Fruit fly (Drosophila melanogaster) whole organism, embryonic: ENCODE data around the gene Megf8.
A peak's percentile ranks its signal among the peaks of the same experiment; 100 is the strongest.

Experiments used
- Atf-2 ChIP-seq: fragments of 200-800 bp; sonication (Bioruptor generic); optimal IDR thresholded peaks from 2 replicates; lab custom pipeline; 2016; ENCODE audit warnings: missing biosample characterization, missing genetic modification characterization
- BEAF-32 ChIP-seq: fragments of 200-800 bp; sonication (Bioruptor generic); optimal IDR thresholded peaks from 3 replicates; lab custom pipeline; 2017; ENCODE audit warnings: missing biosample characterization, missing genetic modification characterization, mild to moderate bottlenecking, moderate library complexity, missing genetic modification reagents
- CG10267 ChIP-seq: fragments of 200-800 bp; sonication (Bioruptor generic); optimal IDR thresholded peaks from 2 replicates; lab custom pipeline; 2018; ENCODE audit warnings: missing biosample characterization, mild to moderate bottlenecking, missing genetic modification characterization, moderate library complexity
- CG10565 ChIP-seq: fragments of 200-800 bp; sonication (Bioruptor generic); optimal IDR thresholded peaks from 3 replicates; lab custom pipeline; 2016; ENCODE audit warnings: missing biosample characterization, mild to moderate bottlenecking, missing genetic modification characterization
- CG11695 ChIP-seq: fragments of 200-800 bp; sonication (Bioruptor generic); IDR thresholded peaks from 3 replicates; pipeline ENCODE4 v1.3.6; 2022; ENCODE audit warnings: missing biosample characterization, missing genetic modification characterization
- CG13123 ChIP-seq: fragments of 200-800 bp; sonication (Bioruptor generic); optimal IDR thresholded peaks from 2 replicates; lab custom pipeline; 2016; ENCODE audit warnings: missing biosample characterization, missing genetic modification characterization
- CG15269 ChIP-seq: fragments of 200-800 bp; sonication (Bioruptor generic); optimal IDR thresholded peaks from 2 replicates; lab custom pipeline; 2018; ENCODE audit warnings: missing biosample characterization, mild to moderate bottlenecking, missing genetic modification characterization, moderate library complexity
- CG17328 ChIP-seq: fragments of 200-800 bp; sonication (Bioruptor generic); IDR thresholded peaks from 2 replicates; pipeline ENCODE4 v1.3.6; 2022; ENCODE audit warnings: missing biosample characterization, missing genetic modification characterization
- CG17361 ChIP-seq: fragments of 200-800 bp; sonication (Bioruptor generic); IDR thresholded peaks from 3 replicates; pipeline ENCODE4 v1.3.6; 2022; ENCODE audit warnings: missing biosample characterization, missing genetic modification characterization
- CG18619 ChIP-seq: fragments of 200-800 bp; sonication (Bioruptor generic); optimal IDR thresholded peaks from 3 replicates; lab custom pipeline; 2017; ENCODE audit warnings: missing biosample characterization, mild to moderate bottlenecking, missing genetic modification characterization
- CG3163 ChIP-seq: fragments of 200-800 bp; sonication (Bioruptor generic); optimal IDR thresholded peaks from 3 replicates; lab custom pipeline; 2016; ENCODE audit warnings: missing biosample characterization, missing genetic modification characterization
- CG32767 ChIP-seq: fragments of 200-800 bp; sonication (Bioruptor generic); IDR thresholded peaks from 2 replicates; pipeline ENCODE4 v1.3.6; 2022; ENCODE audit warnings: missing biosample characterization, missing genetic modification characterization
- CG34224 ChIP-seq: fragments of 200-800 bp; sonication (Bioruptor generic); IDR thresholded peaks from 3 replicates; pipeline ENCODE4 v1.3.6; 2022; ENCODE audit warnings: missing biosample characterization, missing genetic modification characterization; ENCODE audit not compliant: partially characterized antibody
- CG34422 ChIP-seq: fragments of 200-800 bp; sonication (Bioruptor generic); IDR thresholded peaks from 3 replicates; pipeline ENCODE4 v1.3.6; 2022; ENCODE audit warnings: missing biosample characterization, missing genetic modification characterization
- CG3838 ChIP-seq: fragments of 200-800 bp; sonication (Bioruptor generic); optimal IDR thresholded peaks from 3 replicates; lab custom pipeline; 2016; ENCODE audit warnings: missing biosample characterization, missing genetic modification characterization
- CG4282 ChIP-seq: fragments of 200-800 bp; sonication (Bioruptor generic); optimal IDR thresholded peaks from 2 replicates; lab custom pipeline; 2016; ENCODE audit warnings: missing biosample characterization, missing genetic modification characterization
- CG43689 ChIP-seq: fragments of 200-800 bp; sonication (Bioruptor generic); IDR thresholded peaks from 2 replicates; pipeline ENCODE4 v1.3.6; 2022; ENCODE audit warnings: missing biosample characterization, missing genetic modification characterization
- CG6175 ChIP-seq: fragments of 200-800 bp; sonication (Bioruptor generic); IDR thresholded peaks from 3 replicates; pipeline ENCODE4 v1.3.6; 2022; ENCODE audit warnings: missing biosample characterization, missing genetic modification characterization
- CG6765 ChIP-seq: fragments of 200-800 bp; sonication (Bioruptor generic); optimal IDR thresholded peaks from 3 replicates; lab custom pipeline; 2017; ENCODE audit warnings: missing biosample characterization, mild to moderate bottlenecking, missing genetic modification characterization
- CG6813 ChIP-seq: fragments of 200-800 bp; sonication (Bioruptor generic); optimal IDR thresholded peaks from 2 replicates; lab custom pipeline; 2017; ENCODE audit warnings: missing biosample characterization, missing genetic modification characterization, mild to moderate bottlenecking, moderate library complexity, missing genetic modification reagents
- CG7745 ChIP-seq: fragments of 200-800 bp; sonication (Bioruptor generic); optimal IDR thresholded peaks from 2 replicates; lab custom pipeline; 2018; ENCODE audit warnings: missing biosample characterization, mild to moderate bottlenecking, missing genetic modification characterization, moderate library complexity
- CG7963 ChIP-seq: fragments of 200-800 bp; sonication (Bioruptor generic); IDR thresholded peaks from 3 replicates; pipeline ENCODE4 v1.3.6; 2022; ENCODE audit warnings: missing biosample characterization, missing genetic modification characterization; ENCODE audit not compliant: partially characterized antibody
- CG9797 ChIP-seq: fragments of 200-800 bp; sonication (Bioruptor generic); optimal IDR thresholded peaks from 3 replicates; lab custom pipeline; 2018; ENCODE audit warnings: missing biosample characterization, mild to moderate bottlenecking, missing genetic modification characterization
- Camta ChIP-seq: fragments of 200-800 bp; sonication (Bioruptor generic); optimal IDR thresholded peaks from 2 replicates; lab custom pipeline; 2016; ENCODE audit warnings: missing biosample characterization, missing genetic modification characterization
- HmgZ ChIP-seq: fragments of 200-800 bp; sonication (Bioruptor generic); optimal IDR thresholded peaks from 2 replicates; lab custom pipeline; 2018; ENCODE audit warnings: missing biosample characterization, mild to moderate bottlenecking, missing genetic modification characterization
- Lhr ChIP-seq: fragments of 200-800 bp; sonication (Bioruptor generic); optimal IDR thresholded peaks from 3 replicates; lab custom pipeline; 2017; ENCODE audit warnings: mild to moderate bottlenecking, missing biosample characterization, missing genetic modification reagents, missing genetic modification characterization
- Med ChIP-seq: fragments of 200-800 bp; sonication (Bioruptor generic); peaks from one replicate; lab custom pipeline; 2016; ENCODE audit warnings: missing biosample characterization, missing genetic modification characterization, mild to moderate bottlenecking, inconsistent platforms, moderate library complexity
- Pdp1 ChIP-seq, 2 experiments: fragments of 200-800 bp; sonication (Bioruptor generic); optimal IDR thresholded peaks; 3 replicates each; lab custom pipeline; 2016; ENCODE audit warnings: missing biosample characterization in 2 of 2, missing genetic modification characterization in 2 of 2, mild to moderate bottlenecking in 1 of 2, moderate library complexity in 1 of 2
- Scr ChIP-seq: fragments of 200-800 bp; sonication (Bioruptor generic); IDR thresholded peaks from 2 replicates; pipeline ENCODE4 v1.3.6; 2022; ENCODE audit warnings: missing biosample characterization, missing genetic modification characterization; ENCODE audit not compliant: partially characterized antibody
- bab2 ChIP-seq: fragments of 200-800 bp; sonication (Bioruptor generic); optimal IDR thresholded peaks from 2 replicates; lab custom pipeline; 2016; ENCODE audit warnings: missing biosample characterization, missing genetic modification characterization
- chn ChIP-seq: fragments of 200-800 bp; sonication (Bioruptor generic); optimal IDR thresholded peaks from 2 replicates; lab custom pipeline; 2016; ENCODE audit warnings: missing biosample characterization, missing genetic modification characterization
- cwo ChIP-seq: fragments of 200-800 bp; sonication (Bioruptor generic); optimal IDR thresholded peaks from 3 replicates; lab custom pipeline; 2017; ENCODE audit warnings: missing biosample characterization, missing genetic modification characterization, mild to moderate bottlenecking, moderate library complexity, missing genetic modification reagents
- dimm ChIP-seq: fragments of 200-800 bp; sonication (Bioruptor generic); IDR thresholded peaks from 2 replicates; pipeline ENCODE4 v1.3.6; 2022; ENCODE audit warnings: missing biosample characterization, missing genetic modification characterization
- dmrt11E ChIP-seq: fragments of 200-800 bp; sonication (Bioruptor generic); optimal IDR thresholded peaks from 3 replicates; lab custom pipeline; 2018; ENCODE audit warnings: missing biosample characterization, mild to moderate bottlenecking, missing genetic modification characterization, moderate library complexity
- dpn ChIP-seq, 2 experiments: fragments of 200-800 bp; sonication (Bioruptor generic); optimal IDR thresholded peaks; 3 replicates each; lab custom pipeline; 2016; ENCODE audit warnings: missing biosample characterization in 2 of 2, missing genetic modification characterization in 2 of 2
- emc ChIP-seq: fragments of 200-800 bp; sonication (Bioruptor generic); optimal IDR thresholded peaks from 2 replicates; lab custom pipeline; 2016; ENCODE audit warnings: missing biosample characterization, missing genetic modification characterization
- hkb ChIP-seq, 2 experiments: fragments of 200-800 bp in 1 of 2; fragments of >200 bp in 1 of 2; sonication (Bioruptor generic) in 1 of 2; IDR thresholded peaks in 1 of 2; optimal IDR thresholded peaks in 1 of 2; 2 replicates each; pipeline versions ENCODE4 v1.3.6 to Lab custom; 2017 to 2022; ENCODE audit warnings: missing biosample characterization in 1 of 2, missing genetic modification characterization in 1 of 2
- inv ChIP-seq: fragments of 200-800 bp; sonication (Bioruptor generic); IDR thresholded peaks from 2 replicates; pipeline ENCODE4 v1.3.6; 2022; ENCODE audit warnings: missing biosample characterization, missing genetic modification characterization; ENCODE audit not compliant: partially characterized antibody
- luna ChIP-seq: fragments of 200-800 bp; sonication (Bioruptor generic); optimal IDR thresholded peaks from 2 replicates; lab custom pipeline; 2016; ENCODE audit warnings: missing biosample characterization, missing genetic modification characterization
- nerfin-1 ChIP-seq: fragments of 200-800 bp; sonication (Bioruptor generic); optimal IDR thresholded peaks from 3 replicates; lab custom pipeline; 2019; ENCODE audit warnings: missing biosample characterization, mild to moderate bottlenecking, missing genetic modification characterization, moderate library complexity
- rib ChIP-seq: fragments of 200-800 bp; sonication (Bioruptor generic); IDR thresholded peaks from 2 replicates; pipeline ENCODE4 v1.3.6; 2022; ENCODE audit warnings: missing biosample characterization, missing genetic modification characterization
- stwl ChIP-seq: fragments of 200-800 bp; sonication (Bioruptor generic); optimal IDR thresholded peaks from 3 replicates; lab custom pipeline; 2018; ENCODE audit warnings: missing biosample characterization, mild to moderate bottlenecking, missing genetic modification characterization, moderate library complexity
- sug ChIP-seq: fragments of 200-800 bp; optimal IDR thresholded peaks from 2 replicates; lab custom pipeline; 2019; ENCODE audit warnings: missing biosample characterization, mild to moderate bottlenecking, missing genetic modification characterization, moderate library complexity
- tap ChIP-seq: fragments of 200-800 bp; optimal IDR thresholded peaks from 3 replicates; lab custom pipeline; 2019; ENCODE audit warnings: missing biosample characterization, mild to moderate bottlenecking, missing genetic modification characterization, moderate library complexity
- tna ChIP-seq: fragments of 200-800 bp; sonication (Bioruptor generic); IDR thresholded peaks from 2 replicates; pipeline ENCODE4 v1.3.6; 2022; ENCODE audit warnings: missing biosample characterization, missing genetic modification characterization; ENCODE audit not compliant: partially characterized antibody
- unpg ChIP-seq: fragments of 200-800 bp; sonication (Bioruptor generic); optimal IDR thresholded peaks from 3 replicates; lab custom pipeline; 2018; ENCODE audit warnings: missing biosample characterization, mild to moderate bottlenecking, missing genetic modification characterization, moderate library complexity
- vfl ChIP-seq: fragments of 200-800 bp; sonication (Bioruptor generic); optimal IDR thresholded peaks from 2 replicates; lab custom pipeline; 2016; ENCODE audit warnings: missing biosample characterization, missing genetic modification characterization
- zen ChIP-seq: fragments of 200-800 bp; sonication (Bioruptor generic); optimal IDR thresholded peaks from 3 replicates; lab custom pipeline; 2018; ENCODE audit warnings: missing biosample characterization, mild to moderate bottlenecking, missing genetic modification characterization, moderate library complexity

Gene Megf8

dm6 chr2L:8029160-8029852 is 14.0 kb upstream of the Megf8 start, which contains the start of gene baf (continued):
- TF ChIP-seq inv (GFP tag; lab: Robert Waterston, UW) (0 out of 2 replicates have a peak, but pooled peaks have one; percentile 35), tna (peak; percentile 14; the same call in 1 of the 2 replicates), CG13123 (GFP tag; lab: Kevin White, UChicago) (no peak), CG18619 (GFP tag; lab: Kevin White, UChicago) (no peak), dpn (GFP tag; optimal IDR thresholded peaks at IDR 0.05; lab: Kevin White, UChicago) (no peak), nerfin-1 (tag; lab: Kevin White, UChicago) (peak; percentile 92), CG10565 (no peak), emc (no peak), CG6175 (GFP tag; lab: Robert Waterston, UW) (no peak), bab2 (GFP tag; lab: Kevin White, UChicago) (no peak), CG11695 (GFP tag; lab: Robert Waterston, UW) (0 out of 3 replicates have a peak, but pooled peaks have one; percentile 28), CG9797 (peak; percentile 73), Atf-2 (GFP tag; lab: Kevin White, UChicago) (no peak), CG32767 (GFP tag; lab: Robert Waterston, UW) (no peak), HmgZ (tag; lab: Kevin White, UChicago) (peak; percentile 10), CG7963 (GFP tag; lab: Robert Waterston, UW) (no peak), CG6813 (GFP tag; lab: Kevin White, UChicago) (no peak), Camta (GFP tag; lab: Kevin White, UChicago) (peak; percentile 4), CG43689 (GFP tag; lab: Robert Waterston, UW) (no peak), Lhr (GFP tag; lab: Kevin White, UChicago) (peak; percentile 60), dimm (GFP tag; lab: Robert Waterston, UW) (no peak), CG17328 (GFP tag; lab: Robert Waterston, UW) (no peak), rib (GFP tag; lab: Robert Waterston, UW) (peak; percentile 52; the same call in 1 of the 2 replicates), chn (GFP tag; lab: Kevin White, UChicago) (no peak), dmrt11E (tag; lab: Kevin White, UChicago) (peak; percentile 2), vfl (GFP tag; lab: Kevin White, UChicago) (no peak), CG34422 (GFP tag; lab: Robert Waterston, UW) (peak; percentile 47; the same call in 1 of the 3 replicates), luna (GFP tag; lab: Kevin White, UChicago) (no peak), CG6765 (GFP tag; lab: Kevin White, UChicago) (no peak), Scr (GFP tag; lab: Robert Waterston, UW) (0 out of 2 replicates have a peak, but pooled peaks have one; percentile 11), sug (tag; lab: Kevin White, UChicago) (no peak), cwo (GFP tag; lab: Kevin White, UChicago) (no peak), Med (GFP tag; lab: Kevin White, UChicago) (peak; percentile 81), CG15269 (no peak), tap (tag; lab: Kevin White, UChicago) (no peak), zen (tag; lab: Kevin White, UChicago) (no peak), CG17361 (GFP tag; lab: Robert Waterston, UW) (0 out of 3 replicates have a peak, but pooled peaks have one; percentile 16), hkb (optimal IDR thresholded peaks at IDR 0.05; lab: Kevin White, UChicago) (no peak), hkb (GFP tag; IDR thresholded peaks at IDR 0.05; lab: Robert Waterston, UW) (no peak), CG4282 (GFP tag; lab: Kevin White, UChicago) (no peak), CG3163 (no peak), stwl (tag; lab: Kevin White, UChicago) (peak; percentile 36), unpg (no peak), CG3838 (GFP tag; lab: Kevin White, UChicago) (no peak), CG34224 (GFP tag; lab: Robert Waterston, UW) (peak; percentile 22; the same call in 2 of the 3 replicates), CG10267 (tag; lab: Kevin White, UChicago) (peak; percentile 26), Pdp1 (GFP tag; optimal IDR thresholded peaks at IDR 0.05; lab: Kevin White, UChicago) (peak in 1 of 2 experiments; percentile 78), CG7745 (tag; lab: Kevin White, UChicago) (no peak), BEAF-32 (GFP tag; lab: Kevin White, UChicago) (peak; percentile 29)
